Fruit fly (Drosophila melanogaster): ENCODE results near the gene CG14778.

The CG14778 gene

dm6 chrX:1513865-1514264 lies 46.6 kb downstream of the CG14778 start:
- TF ChIP-seq jim (GFP tag; optimal IDR thresholded peaks at IDR 0.05) (no peak), rgr (GFP tag; optimal IDR thresholded peaks at IDR 0.05) (no peak), Hr83 (GFP tag; optimal IDR thresholded peaks at IDR 0.05; ENCODE audit: poor library complexity, severe bottlenecking) (no peak), usp (GFP tag; optimal IDR thresholded peaks at IDR 0.05) (no peak), ey (GFP tag; optimal IDR thresholded peaks at IDR 0.05) (no peak), fru (GFP tag; optimal IDR thresholded peaks at IDR 0.05) (no peak), GATAd (GFP tag; optimal IDR thresholded peaks at IDR 0.05) (no peak), CG9705 (GFP tag; optimal IDR thresholded peaks at IDR 0.05) (no peak), sage (GFP tag; optimal IDR thresholded peaks at IDR 0.05) (no peak), Hr78 (GFP tag; optimal IDR thresholded peaks at IDR 0.05) (no peak), Sp1 (GFP tag; optimal IDR thresholded peaks at IDR 0.05) (no peak), dl (GFP tag; optimal IDR thresholded peaks at IDR 0.05; ENCODE audit: insufficient read depth in 1 of 2, partially characterized antibody in 2 of 2) (no peak), Dif (GFP tag; optimal IDR thresholded peaks at IDR 0.05; ENCODE audit: partially characterized antibody) (no peak), dsf (GFP tag; optimal IDR thresholded peaks at IDR 0.05; ENCODE audit: borderline replicate concordance) (no peak), br (GFP tag; optimal IDR thresholded peaks at IDR 0.05) (no peak), Mio (GFP tag; optimal IDR thresholded peaks at IDR 0.05) (no peak), woc (GFP tag; optimal IDR thresholded peaks at IDR 0.05) (no peak), dmrt93B (GFP tag; optimal IDR thresholded peaks at IDR 0.05) (no peak), CrebA (GFP tag; optimal IDR thresholded peaks at IDR 0.05; ENCODE audit: borderline replicate concordance) (no peak)

DNA sequence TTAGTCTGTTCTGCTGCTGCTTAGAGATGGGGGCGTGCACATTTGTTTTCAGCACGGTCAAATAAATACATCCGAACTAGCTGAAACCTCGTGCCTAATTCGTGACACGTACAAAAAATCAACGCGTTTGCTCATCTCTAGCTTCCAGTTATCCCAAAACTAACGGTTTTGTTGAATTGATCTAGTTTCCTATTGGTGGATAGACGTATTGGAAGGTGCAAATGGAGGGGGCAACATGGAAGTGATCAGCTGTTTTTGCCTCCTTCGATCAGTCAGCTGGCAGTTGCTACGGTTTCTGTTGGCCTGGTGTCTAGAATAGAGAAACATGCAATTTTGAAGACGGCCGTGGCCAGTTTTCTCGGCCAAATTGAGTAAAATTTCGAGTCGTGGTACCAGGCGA lies 50.3 kb downstream of the CG14778 start:
- TF ChIP-seq OdsH (GFP tag; optimal IDR thresholded peaks at IDR 0.05) (peak; percentile 12), foxo (GFP tag; optimal IDR thresholded peaks at IDR 0.05) (peak in 1 of 2 experiments; percentile 0), br (GFP tag; optimal IDR thresholded peaks at IDR 0.05) (peak; percentile 20), Hr83 (GFP tag; optimal IDR thresholded peaks at IDR 0.05; ENCODE audit: poor library complexity, severe bottlenecking) (peak; percentile 27), ey (GFP tag; optimal IDR thresholded peaks at IDR 0.05) (no peak), Vsx2 (GFP tag; optimal IDR thresholded peaks at IDR 0.05; ENCODE audit: partially characterized antibody) (peak; percentile 90), h (GFP tag; optimal IDR thresholded peaks at IDR 0.05) (peak; percentile 42), Sp1 (GFP tag; optimal IDR thresholded peaks at IDR 0.05) (no peak), woc (GFP tag; optimal IDR thresholded peaks at IDR 0.05) (peak; percentile 32)

All from whole organism, wandering third instar larva.